Worm (Caenorhabditis elegans) whole organism, L4 larva: ENCODE results near the gene exc-5.

Source experiments
- F37D6.2 ChIP-seq: sonication (generic microtip); optimal IDR thresholded peaks from 2 replicates; lab custom pipeline; 2016; ENCODE audit warnings: mild to moderate bottlenecking, missing genetic modification characterization, missing compliant biosample characterization
- F49E8.2 ChIP-seq: sonication (generic microtip); optimal IDR thresholded peaks from 2 replicates; lab custom pipeline; 2016; ENCODE audit warnings: missing compliant biosample characterization, mild to moderate bottlenecking, missing genetic modification characterization, borderline replicate concordance
- Y5F2A.4 ChIP-seq: fragments of 200-800 bp; sonication (Bioruptor generic); optimal IDR thresholded peaks from 2 replicates; lab custom pipeline; 2018; ENCODE audit warnings: mild to moderate bottlenecking, missing genetic modification characterization, missing compliant biosample characterization
- ZK546.5 ChIP-seq, 2 experiments: sonication (generic microtip); optimal IDR thresholded peaks; 2 replicates each; lab custom pipeline; 2017; ENCODE audit warnings: missing biosample characterization in 2 of 2, missing genetic modification characterization in 2 of 2
- aha-1 ChIP-seq: fragments of 150-350 bp; peaks from one replicate; lab custom pipeline; 2014; ENCODE audit warnings: missing biosample characterization, missing genetic modification characterization
- arid-1 ChIP-seq: fragments of 200-800 bp; sonication (Bioruptor generic); conservative IDR thresholded peaks from 2 replicates; pipeline ENCODE4 v1.3.6; 2022; ENCODE audit warnings: missing genetic modification reagents, missing genetic modification characterization, missing compliant biosample characterization
- attf-4 ChIP-seq: sonication (generic microtip); optimal IDR thresholded peaks from 3 replicates; lab custom pipeline; 2017; ENCODE audit warnings: missing biosample characterization, missing genetic modification characterization
- ceh-82 ChIP-seq: sonication (generic microtip); optimal IDR thresholded peaks from 2 replicates; lab custom pipeline; 2017; ENCODE audit warnings: missing biosample characterization, missing genetic modification characterization
- cey-2 ChIP-seq: sonication (generic microtip); optimal IDR thresholded peaks from 3 replicates; lab custom pipeline; 2017; ENCODE audit warnings: missing genetic modification characterization, mild to moderate bottlenecking, missing compliant biosample characterization, antibody characterized with exemption, borderline replicate concordance; ENCODE audit not compliant: insufficient read depth
- ctbp-1 ChIP-seq: fragments of 200-800 bp; sonication (Bioruptor generic); IDR thresholded peaks from 2 replicates; pipeline ENCODE4 v1.3.6; 2022; ENCODE audit warnings: missing genetic modification reagents, missing genetic modification characterization, missing compliant biosample characterization
- daf-8 ChIP-seq: fragments of 200-800 bp; sonication (Bioruptor generic); IDR thresholded peaks from 2 replicates; pipeline ENCODE4 v1.3.6; 2022; ENCODE audit warnings: missing genetic modification characterization, missing compliant biosample characterization
- dmd-8 ChIP-seq: fragments of 200-800 bp; sonication (Bioruptor generic); IDR thresholded peaks from 2 replicates; pipeline ENCODE4 v1.3.6; 2022; ENCODE audit warnings: missing genetic modification characterization, missing compliant biosample characterization
- gei-8 ChIP-seq: fragments of 200-800 bp; sonication (Bioruptor generic); optimal IDR thresholded peaks from 2 replicates; lab custom pipeline; 2018; ENCODE audit warnings: mild to moderate bottlenecking, missing genetic modification characterization, missing compliant biosample characterization
- hif-1 ChIP-seq, 2 experiments: sonication (generic microtip); optimal IDR thresholded peaks; 2 replicates each; lab custom pipeline; 2016 to 2017; ENCODE audit warnings: missing compliant biosample characterization in 2 of 2, missing genetic modification characterization in 2 of 2, missing genetic modification reagents in 2 of 2, missing genotype in 2 of 2, mild to moderate bottlenecking in 1 of 2
- hlh-11 ChIP-seq: fragments of 200-800 bp; sonication (Bioruptor generic); optimal IDR thresholded peaks from 2 replicates; lab custom pipeline; 2018; ENCODE audit warnings: mild to moderate bottlenecking, missing genetic modification characterization, missing compliant biosample characterization
- hmg-1.1 ChIP-seq: fragments of 200-800 bp; sonication (Bioruptor generic); IDR thresholded peaks from 2 replicates; pipeline ENCODE4 v1.3.6; 2022; ENCODE audit warnings: missing genetic modification reagents, missing genetic modification characterization, missing compliant biosample characterization
- lin-29 ChIP-seq: fragments of 200-800 bp; sonication (Bioruptor generic); IDR thresholded peaks from 2 replicates; pipeline ENCODE4 v1.3.6; 2022; ENCODE audit warnings: missing genetic modification reagents, missing genetic modification characterization, missing compliant biosample characterization
- lin-39 ChIP-seq: fragments of 150-350 bp; optimal IDR thresholded peaks from 2 replicates; lab custom pipeline; 2014; ENCODE audit warnings: missing biosample characterization, missing genetic modification reagents, missing genetic modification characterization
- mes-2 ChIP-seq: sonication (generic microtip); optimal IDR thresholded peaks from 2 replicates; lab custom pipeline; 2016; ENCODE audit warnings: missing genotype, mild to moderate bottlenecking, missing genetic modification characterization, missing compliant biosample characterization; ENCODE audit not compliant: poor library complexity, severe bottlenecking
- mxl-3 ChIP-seq: fragments of 200-800 bp; sonication (Bioruptor generic); optimal IDR thresholded peaks from 2 replicates; lab custom pipeline; 2018; ENCODE audit warnings: mild to moderate bottlenecking, missing genetic modification characterization, missing compliant biosample characterization
- nhr-11 ChIP-seq: fragments of 150-350 bp; optimal IDR thresholded peaks from 2 replicates; lab custom pipeline; 2014; ENCODE audit warnings: missing biosample characterization, missing genetic modification characterization
- nhr-111 ChIP-seq: fragments of 200-800 bp; sonication (Bioruptor generic); optimal IDR thresholded peaks from 2 replicates; lab custom pipeline; 2018; ENCODE audit warnings: mild to moderate bottlenecking, missing genetic modification characterization, missing compliant biosample characterization
- nhr-25 ChIP-seq: sonication (generic microtip); optimal IDR thresholded peaks from 2 replicates; lab custom pipeline; 2017; ENCODE audit warnings: missing genetic modification characterization, mild to moderate bottlenecking, missing compliant biosample characterization, antibody characterized with exemption, moderate library complexity, borderline replicate concordance; ENCODE audit not compliant: insufficient read depth
- nhr-28 ChIP-seq: fragments of 150-350 bp; optimal IDR thresholded peaks from 2 replicates; lab custom pipeline; 2014; ENCODE audit warnings: missing biosample characterization, missing genetic modification characterization
- nhr-48 ChIP-seq: sonication (generic microtip); optimal IDR thresholded peaks from 2 replicates; lab custom pipeline; 2016; ENCODE audit warnings: mild to moderate bottlenecking, missing genetic modification characterization, missing compliant biosample characterization
- nhr-77 ChIP-seq: fragments of 150-350 bp; optimal IDR thresholded peaks from 2 replicates; lab custom pipeline; 2014; ENCODE audit warnings: missing biosample characterization, missing genetic modification characterization
- sdz-12 ChIP-seq: fragments of 200-800 bp; sonication (Bioruptor generic); optimal IDR thresholded peaks from 2 replicates; lab custom pipeline; 2018; ENCODE audit warnings: mild to moderate bottlenecking, missing genetic modification characterization, missing compliant biosample characterization
- set-16 ChIP-seq: fragments of 200-800 bp; sonication (Bioruptor generic); IDR thresholded peaks from 2 replicates; pipeline ENCODE4 v1.3.6; 2022; ENCODE audit warnings: missing genetic modification reagents, missing genetic modification characterization, missing compliant biosample characterization
- snpc-1.2 ChIP-seq: fragments of 200-800 bp; sonication (Bioruptor generic); IDR thresholded peaks from 2 replicates; pipeline ENCODE4 v1.3.6; 2022; ENCODE audit warnings: missing genetic modification reagents, missing genetic modification characterization, missing compliant biosample characterization
- spr-3 ChIP-seq: fragments of 200-800 bp; sonication (Bioruptor generic); optimal IDR thresholded peaks from 2 replicates; lab custom pipeline; 2018; ENCODE audit warnings: mild to moderate bottlenecking, missing genetic modification characterization, missing compliant biosample characterization
- unc-130 ChIP-seq: sonication (generic microtip); optimal IDR thresholded peaks from 2 replicates; lab custom pipeline; 2016; ENCODE audit warnings: missing genetic modification reagents, missing genetic modification characterization, missing compliant biosample characterization
- unc-39 ChIP-seq: sonication (generic microtip); optimal IDR thresholded peaks from 2 replicates; lab custom pipeline; 2017; ENCODE audit warnings: missing biosample characterization, missing genetic modification characterization
- zag-1 ChIP-seq: fragments of 150-350 bp; optimal IDR thresholded peaks from 2 replicates; lab custom pipeline; 2014; ENCODE audit warnings: missing biosample characterization, missing genetic modification characterization
- zfp-3 ChIP-seq: fragments of 200-800 bp; sonication (Bioruptor generic); conservative IDR thresholded peaks from 2 replicates; pipeline ENCODE4 v1.3.6; 2022; ENCODE audit warnings: missing genetic modification reagents, missing genetic modification characterization, missing compliant biosample characterization

Gene exc-5

DNA sequence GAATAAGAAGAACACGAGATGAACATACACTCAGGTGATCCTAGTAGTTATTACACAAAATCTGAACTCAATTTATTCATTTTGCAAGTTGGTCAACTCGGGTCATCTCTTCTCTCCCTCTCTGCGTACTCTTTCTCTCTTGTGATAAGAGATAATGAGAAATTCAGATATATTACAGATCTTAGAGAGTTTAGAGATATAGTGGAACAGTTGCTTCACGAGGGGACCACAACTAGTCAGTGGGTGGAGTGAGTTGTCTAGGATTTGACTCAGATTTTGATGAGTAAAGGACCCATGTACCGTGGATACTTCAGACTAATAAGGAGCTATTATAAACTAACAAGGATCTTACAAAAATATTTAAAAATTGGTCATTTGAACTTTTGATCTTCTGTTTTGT lies at the start of gene exc-5:
Gene exc-5 (minus strand): TSS at position 57 of the 400 bp plus-strand sequence.
- TF ChIP-seq aha-1 (tag; lab: Kevin White, UChicago), result peak; percentile 72
- no peak for TF ChIP-seq mxl-3 (GFP tag; lab: Kevin White, UChicago)
- TF ChIP-seq nhr-11 (tag; lab: Kevin White, UChicago), result peak; percentile 8

- TF ChIP-seq ctbp-1 (GFP tag; lab: Robert Waterston, UW) (no peak), aha-1 (tag; lab: Kevin White, UChicago) (peak; percentile 17)
Measured at ce11 chrIV:8855963-8856362, 42.5 kb upstream of the exc-5 start, which contains the start of gene T11B7.5. TSS of gene T11B7.5 (minus strand) at chrIV:8856063.

DNA sequence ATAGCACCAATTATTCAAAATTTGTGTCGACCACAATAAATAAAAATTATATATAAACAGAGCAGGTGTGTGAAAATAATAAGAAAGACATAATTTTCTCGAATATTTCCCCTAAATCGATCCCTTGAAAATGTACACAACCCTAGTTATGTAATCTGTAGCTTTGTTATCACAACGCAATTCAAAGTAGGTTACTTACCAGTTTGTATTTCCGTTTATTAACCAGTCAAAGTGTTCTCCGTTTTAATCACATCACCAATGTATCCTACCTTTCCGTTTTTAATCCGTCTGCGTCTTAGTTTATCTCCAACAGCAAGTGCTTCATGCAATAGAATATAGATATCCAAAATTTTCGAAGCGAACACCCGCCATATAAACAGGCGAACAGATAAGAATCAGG lies 39.8 kb upstream of the exc-5 start:
- no peak for TF ChIP-seq cey-2 (tag; lab: Kevin White, UChicago)
- TF ChIP-seq aha-1 (tag; lab: Kevin White, UChicago), result peak; percentile 67

DNA sequence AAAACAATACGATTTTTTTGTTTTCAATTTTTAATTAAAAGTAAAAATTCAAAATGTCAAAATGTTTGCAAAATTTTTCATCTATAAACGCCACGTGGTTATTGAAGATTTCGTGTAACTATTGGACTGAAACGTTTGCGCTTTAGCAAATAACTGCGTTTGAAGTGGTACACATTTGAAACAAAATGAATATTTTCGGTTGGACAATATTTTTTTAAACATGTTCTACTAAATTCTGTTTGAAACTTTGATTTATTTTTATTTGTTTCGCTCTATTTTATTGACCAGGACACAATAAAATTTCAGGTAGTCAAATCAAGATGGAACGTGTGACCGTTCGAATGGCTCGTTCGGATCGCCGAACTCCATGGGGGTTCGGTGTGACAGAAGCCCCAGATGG lies 38.7 kb upstream of the exc-5 start, which contains the start of gene alp-1:
Gene alp-1 (plus strand): TSS at position 301 of the 400 bp plus-strand sequence.
- TF ChIP-seq mes-2 (no peak), ZK546.5 (tag; optimal IDR thresholded peaks at IDR 0.05; lab: Kevin White, UChicago) (no peak), lin-39 (tag; lab: Kevin White, UChicago) (no peak), Y5F2A.4 (GFP tag; lab: Kevin White, UChicago) (no peak), sdz-12 (GFP tag; lab: Kevin White, UChicago) (no peak), spr-3 (GFP tag; lab: Kevin White, UChicago) (no peak), hif-1 (tag; optimal IDR thresholded peaks at IDR 0.05; lab: Kevin White, UChicago) (no peak), ceh-82 (no peak), gei-8 (no peak), hmg-1.1 (GFP tag; lab: Robert Waterston, UW) (no peak), nhr-111 (GFP tag; lab: Kevin White, UChicago) (no peak), arid-1 (no peak), zfp-3 (GFP tag; lab: Robert Waterston, UW) (no peak), unc-39 (tag; lab: Kevin White, UChicago) (no peak), zag-1 (no peak), set-16 (GFP tag; lab: Robert Waterston, UW) (no peak), daf-8 (GFP tag; lab: Robert Waterston, UW) (no peak)
- TF ChIP-seq, all 104 proteins: peak for 0

ce11 chrIV:8850807-8851206 lies 37.3 kb upstream of the exc-5 start:
- TF ChIP-seq unc-130 (no peak), nhr-25 (tag; lab: Kevin White, UChicago) (no peak), arid-1 (no peak), F49E8.2 (tag; lab: Kevin White, UChicago) (no peak), hlh-11 (tag; lab: Kevin White, UChicago) (peak; percentile 1), nhr-77 (tag; lab: Kevin White, UChicago) (no peak), dmd-8 (GFP tag; lab: Robert Waterston, UW) (0 out of 2 replicates have a peak, but pooled peaks have one; percentile 57), nhr-48 (tag; lab: Kevin White, UChicago) (no peak), set-16 (GFP tag; lab: Robert Waterston, UW) (peak; percentile 92), snpc-1.2 (GFP tag; lab: Robert Waterston, UW) (no peak), daf-8 (GFP tag; lab: Robert Waterston, UW) (no peak), gei-8 (no peak), lin-29 (GFP tag; lab: Robert Waterston, UW) (0 out of 2 replicates have a peak, but pooled peaks have one; percentile 26), attf-4 (tag; lab: Kevin White, UChicago) (no peak), F37D6.2 (tag; lab: Kevin White, UChicago) (no peak), nhr-28 (tag; lab: Kevin White, UChicago) (peak; percentile 13)
